Worm (Caenorhabditis elegans) whole organism, L4 larva: Measurements from ENCODE around the gene C31C9.7.

Experiments
- F26F4.8 ChIP-seq: fragments of 200-800 bp; sonication (Bioruptor generic); conservative IDR thresholded peaks from 2 replicates; pipeline ENCODE4 v1.3.6; 2022; ENCODE audit warnings: missing genetic modification characterization, missing compliant biosample characterization
- F37D6.2 ChIP-seq: sonication (generic microtip); optimal IDR thresholded peaks from 2 replicates; lab custom pipeline; 2016; ENCODE audit warnings: mild to moderate bottlenecking, missing genetic modification characterization, missing compliant biosample characterization
- F44E2.7 ChIP-seq: fragments of 200-800 bp; sonication (Bioruptor generic); IDR thresholded peaks from 2 replicates; pipeline ENCODE4 v2.1.2; 2022; ENCODE audit warnings: missing genetic modification characterization, missing compliant biosample characterization
- T20F7.1 ChIP-seq: fragments of 200-800 bp; sonication (Bioruptor generic); optimal IDR thresholded peaks from 2 replicates; lab custom pipeline; 2018; ENCODE audit warnings: mild to moderate bottlenecking, missing genetic modification characterization, missing compliant biosample characterization
- Y48G9A.11 ChIP-seq: fragments of 200-800 bp; sonication (Bioruptor generic); IDR thresholded peaks from 2 replicates; pipeline ENCODE4 v1.3.6; 2022; ENCODE audit warnings: missing genetic modification reagents, missing genetic modification characterization, missing compliant biosample characterization
- ZK337.2 ChIP-seq: fragments of 200-800 bp; sonication (Bioruptor generic); IDR thresholded peaks from 2 replicates; pipeline ENCODE4 v1.3.6; 2022; ENCODE audit warnings: missing genetic modification reagents, missing genetic modification characterization, missing compliant biosample characterization
- ZK546.5 ChIP-seq, 2 experiments: sonication (generic microtip); optimal IDR thresholded peaks; 2 replicates each; lab custom pipeline; 2017; ENCODE audit warnings: missing biosample characterization in 2 of 2, missing genetic modification characterization in 2 of 2
- aha-1 ChIP-seq: fragments of 150-350 bp; peaks from one replicate; lab custom pipeline; 2014; ENCODE audit warnings: missing biosample characterization, missing genetic modification characterization
- ceh-20 ChIP-seq: fragments of 200-800 bp; sonication (Bioruptor generic); IDR thresholded peaks from 2 replicates; pipeline ENCODE4 v1.3.6; 2022; ENCODE audit warnings: missing genetic modification reagents, missing genetic modification characterization, missing compliant biosample characterization
- ceh-82 ChIP-seq: sonication (generic microtip); optimal IDR thresholded peaks from 2 replicates; lab custom pipeline; 2017; ENCODE audit warnings: missing biosample characterization, missing genetic modification characterization
- ces-1 ChIP-seq: fragments of 150-350 bp; sonication (generic microtip); optimal IDR thresholded peaks from 4 replicates; lab custom pipeline; 2014; ENCODE audit warnings: missing biosample characterization, missing genetic modification reagents, missing genetic modification characterization
- cey-2 ChIP-seq: sonication (generic microtip); optimal IDR thresholded peaks from 3 replicates; lab custom pipeline; 2017; ENCODE audit warnings: missing genetic modification characterization, mild to moderate bottlenecking, missing compliant biosample characterization, antibody characterized with exemption, borderline replicate concordance; ENCODE audit not compliant: insufficient read depth
- daf-12 ChIP-seq: fragments of 150-350 bp; optimal IDR thresholded peaks from 2 replicates; lab custom pipeline; 2014; ENCODE audit warnings: missing biosample characterization, missing genetic modification reagents, missing genetic modification characterization
- daf-16 ChIP-seq, 3 experiments: sonication (generic microtip); optimal IDR thresholded peaks; 2 replicates each; lab custom pipeline; 2016 to 2017; ENCODE audit warnings: missing genetic modification characterization in 3 of 3, missing genetic modification reagents in 3 of 3, mild to moderate bottlenecking in 2 of 3, missing compliant biosample characterization in 2 of 3, missing biosample characterization in 1 of 3, moderate library complexity in 1 of 3
- daf-19 ChIP-seq: fragments of 200-800 bp; sonication (Bioruptor generic); conservative IDR thresholded peaks from 2 replicates; pipeline ENCODE4 v1.3.6; 2022; ENCODE audit warnings: missing genetic modification characterization, missing compliant biosample characterization
- dmd-6 ChIP-seq: fragments of 200-800 bp; sonication (Bioruptor generic); IDR thresholded peaks from 2 replicates; pipeline ENCODE4 v1.3.6; 2022; ENCODE audit warnings: missing genetic modification reagents, missing genetic modification characterization, missing compliant biosample characterization
- dmd-8 ChIP-seq: fragments of 200-800 bp; sonication (Bioruptor generic); IDR thresholded peaks from 2 replicates; pipeline ENCODE4 v1.3.6; 2022; ENCODE audit warnings: missing genetic modification characterization, missing compliant biosample characterization
- dpl-1 ChIP-seq: fragments of 150-350 bp; optimal IDR thresholded peaks from 2 replicates; lab custom pipeline; 2014; ENCODE audit warnings: missing biosample characterization, missing genetic modification reagents, missing genetic modification characterization
- hlh-11 ChIP-seq: fragments of 200-800 bp; sonication (Bioruptor generic); optimal IDR thresholded peaks from 2 replicates; lab custom pipeline; 2018; ENCODE audit warnings: mild to moderate bottlenecking, missing genetic modification characterization, missing compliant biosample characterization
- hlh-30 ChIP-seq: sonication (generic microtip); optimal IDR thresholded peaks from 2 replicates; lab custom pipeline; 2017; ENCODE audit warnings: antibody characterized with exemption, mild to moderate bottlenecking, missing genetic modification characterization, missing compliant biosample characterization; ENCODE audit not compliant: insufficient read depth
- lin-13 ChIP-seq: fragments of 150-350 bp; optimal IDR thresholded peaks from 2 replicates; lab custom pipeline; 2014; ENCODE audit warnings: missing biosample characterization, missing genetic modification reagents, missing genetic modification characterization
- lin-29 ChIP-seq: fragments of 200-800 bp; sonication (Bioruptor generic); IDR thresholded peaks from 2 replicates; pipeline ENCODE4 v1.3.6; 2022; ENCODE audit warnings: missing genetic modification reagents, missing genetic modification characterization, missing compliant biosample characterization
- lin-38 ChIP-seq: fragments of 200-800 bp; sonication (Bioruptor generic); IDR thresholded peaks from 2 replicates; pipeline ENCODE4 v1.3.6; 2022; ENCODE audit warnings: missing genetic modification reagents, missing genetic modification characterization, missing compliant biosample characterization
- lin-39 ChIP-seq: fragments of 150-350 bp; optimal IDR thresholded peaks from 2 replicates; lab custom pipeline; 2014; ENCODE audit warnings: missing biosample characterization, missing genetic modification reagents, missing genetic modification characterization
- lir-3 ChIP-seq: sonication (generic microtip); optimal IDR thresholded peaks from 2 replicates; lab custom pipeline; 2016; ENCODE audit warnings: mild to moderate bottlenecking, missing genetic modification characterization, missing compliant biosample characterization
- lsy-2 ChIP-seq, 2 experiments: fragments of 150-350 bp in 1 of 2; sonication (generic microtip) in 1 of 2; optimal IDR thresholded peaks; 2 replicates each; lab custom pipeline; 2014 to 2017; ENCODE audit warnings: missing biosample characterization in 2 of 2, missing genetic modification characterization in 2 of 2
- madf-5 ChIP-seq, 2 experiments: fragments of 200-800 bp; sonication (Bioruptor generic); IDR thresholded peaks; 2 replicates each; pipeline ENCODE4 v1.3.6; 2022; ENCODE audit warnings: missing compliant biosample characterization in 2 of 2, missing genetic modification characterization in 2 of 2
- mdl-1 ChIP-seq, 2 experiments: fragments of 150-350 bp in 1 of 2; sonication (generic microtip) in 1 of 2; optimal IDR thresholded peaks; 2 replicates each; lab custom pipeline; 2014 to 2017; ENCODE audit warnings: missing biosample characterization in 2 of 2, missing genetic modification characterization in 2 of 2
- mep-1 ChIP-seq: fragments of 150-350 bp; sonication (generic microtip); optimal IDR thresholded peaks from 3 replicates; lab custom pipeline; 2014; ENCODE audit warnings: missing biosample characterization, missing genetic modification characterization
- mxl-3 ChIP-seq: fragments of 200-800 bp; sonication (Bioruptor generic); optimal IDR thresholded peaks from 2 replicates; lab custom pipeline; 2018; ENCODE audit warnings: mild to moderate bottlenecking, missing genetic modification characterization, missing compliant biosample characterization
- nhr-10 ChIP-seq: fragments of 150-350 bp; optimal IDR thresholded peaks from 2 replicates; lab custom pipeline; 2014; ENCODE audit warnings: missing biosample characterization, missing genetic modification characterization
- nhr-102 ChIP-seq: sonication (generic microtip); optimal IDR thresholded peaks from 2 replicates; lab custom pipeline; 2016; ENCODE audit warnings: mild to moderate bottlenecking, missing genetic modification characterization, moderate library complexity, missing compliant biosample characterization
- nhr-11 ChIP-seq: fragments of 150-350 bp; optimal IDR thresholded peaks from 2 replicates; lab custom pipeline; 2014; ENCODE audit warnings: missing biosample characterization, missing genetic modification characterization
- nhr-28 ChIP-seq: fragments of 150-350 bp; optimal IDR thresholded peaks from 2 replicates; lab custom pipeline; 2014; ENCODE audit warnings: missing biosample characterization, missing genetic modification characterization
- nhr-48 ChIP-seq: sonication (generic microtip); optimal IDR thresholded peaks from 2 replicates; lab custom pipeline; 2016; ENCODE audit warnings: mild to moderate bottlenecking, missing genetic modification characterization, missing compliant biosample characterization
- nhr-6 ChIP-seq: fragments of 150-350 bp; optimal IDR thresholded peaks from 2 replicates; lab custom pipeline; 2014; ENCODE audit warnings: missing biosample characterization, missing genetic modification characterization
- nhr-76 ChIP-seq: fragments of 150-350 bp; optimal IDR thresholded peaks from 2 replicates; lab custom pipeline; 2014; ENCODE audit warnings: missing biosample characterization, missing genetic modification characterization
- nhr-77 ChIP-seq: fragments of 150-350 bp; optimal IDR thresholded peaks from 2 replicates; lab custom pipeline; 2014; ENCODE audit warnings: missing biosample characterization, missing genetic modification characterization
- php-3 ChIP-seq: fragments of 200-800 bp; sonication (Bioruptor generic); IDR thresholded peaks from 2 replicates; pipeline ENCODE4 v1.3.6; 2022; ENCODE audit warnings: missing genetic modification reagents, missing genetic modification characterization, missing compliant biosample characterization
- pqm-1 ChIP-seq: sonication (generic microtip); optimal IDR thresholded peaks from 2 replicates; lab custom pipeline; 2017; ENCODE audit warnings: missing biosample characterization, missing genetic modification characterization
- snpc-1.2 ChIP-seq: fragments of 200-800 bp; sonication (Bioruptor generic); IDR thresholded peaks from 2 replicates; pipeline ENCODE4 v1.3.6; 2022; ENCODE audit warnings: missing genetic modification reagents, missing genetic modification characterization, missing compliant biosample characterization
- spr-3 ChIP-seq: fragments of 200-800 bp; sonication (Bioruptor generic); optimal IDR thresholded peaks from 2 replicates; lab custom pipeline; 2018; ENCODE audit warnings: mild to moderate bottlenecking, missing genetic modification characterization, missing compliant biosample characterization
- tag-97 ChIP-seq: fragments of 200-800 bp; sonication (Bioruptor generic); IDR thresholded peaks from 2 replicates; pipeline ENCODE4 v1.3.6; 2022; ENCODE audit warnings: missing genetic modification characterization, missing compliant biosample characterization
- unc-130 ChIP-seq: sonication (generic microtip); optimal IDR thresholded peaks from 2 replicates; lab custom pipeline; 2016; ENCODE audit warnings: missing genetic modification reagents, missing genetic modification characterization, missing compliant biosample characterization
- unc-39 ChIP-seq: sonication (generic microtip); optimal IDR thresholded peaks from 2 replicates; lab custom pipeline; 2017; ENCODE audit warnings: missing biosample characterization, missing genetic modification characterization
- zip-2 ChIP-seq: fragments of 150-350 bp; optimal IDR thresholded peaks from 2 replicates; lab custom pipeline; 2014; ENCODE audit warnings: missing biosample characterization, missing genetic modification characterization
- ztf-11 ChIP-seq: fragments of 150-350 bp; optimal IDR thresholded peaks from 2 replicates; lab custom pipeline; 2014; ENCODE audit warnings: missing biosample characterization, missing genetic modification characterization
- ztf-7 ChIP-seq: fragments of 150-350 bp; optimal IDR thresholded peaks from 2 replicates; lab custom pipeline; 2014; ENCODE audit warnings: missing biosample characterization, missing genetic modification characterization

C31C9.7 gene

ce11 chrII:13664416-13664815 is 4.5 kb upstream of the C31C9.7 start (continued):
- 0 out of 2 replicates have a peak, but pooled peaks have one; percentile 45 for TF ChIP-seq php-3
- TF ChIP-seq zip-2: no peak
- peak; percentile 45 for TF ChIP-seq T20F7.1 (GFP tag; lab: Kevin White, UChicago)
- no peak for TF ChIP-seq daf-16 (GFP tag; optimal IDR thresholded peaks at IDR 0.05; lab: Kevin White, UChicago)
- peak; percentile 54 for TF ChIP-seq daf-16 (tag; optimal IDR thresholded peaks at IDR 0.05; lab: Kevin White, UChicago)
- no peak for TF ChIP-seq lir-3 (tag; lab: Kevin White, UChicago)
- TF ChIP-seq dmd-6 (GFP tag; lab: Robert Waterston, UW): peak; percentile 76
- TF ChIP-seq spr-3 (GFP tag; lab: Kevin White, UChicago): no peak
- no peak for TF ChIP-seq daf-12 (tag; lab: Kevin White, UChicago)
- TF ChIP-seq ZK337.2 (GFP tag; lab: Robert Waterston, UW): no peak
- no peak for TF ChIP-seq snpc-1.2
- peak; percentile 82 for TF ChIP-seq aha-1
- TF ChIP-seq nhr-11 (tag; lab: Kevin White, UChicago): no peak
- TF ChIP-seq ztf-7 (tag; lab: Kevin White, UChicago): peak; percentile 15
- TF ChIP-seq lsy-2 (tag; optimal IDR thresholded peaks at IDR 0.05; lab: Kevin White, UChicago): peak in 1 of 2 experiments; percentile 79
- no peak for TF ChIP-seq ceh-20 (GFP tag; lab: Robert Waterston, UW)
- peak; percentile 56 for TF ChIP-seq nhr-77 (tag; lab: Kevin White, UChicago)
- no peak for TF ChIP-seq Y48G9A.11 (GFP tag; lab: Robert Waterston, UW)

- TF ChIP-seq lin-13 (GFP tag; lab: Kevin White, UChicago): no peak
- TF ChIP-seq mdl-1 (tag; optimal IDR thresholded peaks at IDR 0.05; lab: Kevin White, UChicago): peak in 1 of 2 experiments; percentile 54
- no peak for TF ChIP-seq daf-19
- no peak for TF ChIP-seq Y48G9A.11 (GFP tag; lab: Robert Waterston, UW)
- TF ChIP-seq dpl-1 (GFP tag; lab: Kevin White, UChicago): no peak
- TF ChIP-seq nhr-28 (tag; lab: Kevin White, UChicago): peak; percentile 82
- no peak for TF ChIP-seq nhr-6 (tag; lab: Kevin White, UChicago)
- no peak for TF ChIP-seq ZK546.5 (tag; optimal IDR thresholded peaks at IDR 0.05; lab: Kevin White, UChicago)
- peak; percentile 31 for TF ChIP-seq mxl-3 (GFP tag; lab: Kevin White, UChicago)
- TF ChIP-seq lin-38 (GFP tag; lab: Robert Waterston, UW): no peak
- peak; percentile 88 for TF ChIP-seq nhr-48
- TF ChIP-seq nhr-10: peak; percentile 5
- no peak for TF ChIP-seq unc-130 (GFP tag; lab: Kevin White, UChicago)
- no peak for TF ChIP-seq cey-2 (tag; lab: Kevin White, UChicago)
- TF ChIP-seq lsy-2 (tag; optimal IDR thresholded peaks at IDR 0.05; lab: Kevin White, UChicago): peak in 1 of 2 experiments; percentile 78
- peak; percentile 85 for TF ChIP-seq pqm-1 (tag; lab: Kevin White, UChicago)
- no peak for TF ChIP-seq unc-39 (tag; lab: Kevin White, UChicago)
- TF ChIP-seq ztf-11 (tag; lab: Kevin White, UChicago): no peak
- TF ChIP-seq dmd-6 (GFP tag; lab: Robert Waterston, UW): peak; percentile 85
- peak; percentile 81 for TF ChIP-seq hlh-11 (tag; lab: Kevin White, UChicago)
- no peak for TF ChIP-seq nhr-102
- no peak for TF ChIP-seq nhr-76
- TF ChIP-seq F26F4.8 (GFP tag; lab: Robert Waterston, UW): no peak
- peak; percentile 8 for TF ChIP-seq mep-1 (tag; lab: Kevin White, UChicago)
- TF ChIP-seq php-3: peak; percentile 67
- no peak for TF ChIP-seq ceh-82
- TF ChIP-seq tag-97 (GFP tag; lab: Robert Waterston, UW): no peak
- TF ChIP-seq lin-29 (GFP tag; lab: Robert Waterston, UW): no peak
- TF ChIP-seq ztf-7 (tag; lab: Kevin White, UChicago): no peak
- TF ChIP-seq dmd-8 (GFP tag; lab: Robert Waterston, UW): no peak
- TF ChIP-seq lin-39 (tag; lab: Kevin White, UChicago): no peak
- no peak for TF ChIP-seq ces-1
- TF ChIP-seq F44E2.7 (GFP tag; lab: Robert Waterston, UW): no peak
- TF ChIP-seq madf-5 (GFP tag; IDR thresholded peaks at IDR 0.05; lab: Robert Waterston, UW): no peak
- TF ChIP-seq daf-16 (GFP tag; optimal IDR thresholded peaks at IDR 0.05; lab: Kevin White, UChicago): no peak
- peak; percentile 88 for TF ChIP-seq daf-16 (tag; optimal IDR thresholded peaks at IDR 0.05; lab: Kevin White, UChicago)
- TF ChIP-seq F37D6.2: no peak
- TF ChIP-seq hlh-30 (tag; lab: Kevin White, UChicago): peak; percentile 22
- peak; percentile 85 for TF ChIP-seq nhr-77 (tag; lab: Kevin White, UChicago)
Observed at ce11 chrII:13664993-13665680, 3.8 kb upstream of the C31C9.7 start.
